Fruit fly (Drosophila melanogaster): ENCODE data around the gene CG11841.

CG11841 gene

DNA sequence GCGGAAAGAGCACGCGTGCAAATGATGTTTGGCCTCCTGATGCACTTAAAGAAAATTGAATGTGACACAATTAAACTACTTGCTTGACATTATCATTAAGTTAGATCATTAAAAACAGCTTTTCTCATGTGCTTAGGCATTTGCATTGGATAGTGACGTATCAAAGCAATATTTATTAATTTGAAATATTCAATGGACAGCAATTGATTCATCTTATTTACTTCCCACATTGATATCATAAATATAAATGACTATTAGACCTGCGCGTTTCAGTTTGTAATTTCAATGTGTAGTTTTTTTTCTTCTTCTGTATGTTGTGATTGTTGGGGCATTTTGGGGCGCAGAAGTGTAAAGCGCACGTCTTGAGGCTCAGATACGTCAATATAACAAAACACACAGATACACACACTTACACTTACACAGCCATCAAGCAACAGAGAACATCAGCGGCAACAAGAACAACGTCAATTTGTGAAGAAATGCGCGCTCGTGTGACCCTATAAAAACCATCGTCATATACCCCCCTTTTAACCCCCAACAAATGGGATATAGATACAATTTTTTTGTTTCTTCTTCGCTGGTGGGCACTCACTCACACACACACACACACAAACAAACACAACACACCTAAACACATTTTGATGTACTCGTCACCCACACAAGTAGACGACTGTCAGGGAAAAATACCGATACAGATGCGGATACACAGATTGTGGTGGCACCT lies 38.2 kb downstream of the CG11841 start (continued):
- TF ChIP-seq CG6276 (GFP tag; optimal IDR thresholded peaks at IDR 0.05) (peak; percentile 31), esn (GFP tag; optimal IDR thresholded peaks at IDR 0.05) (peak; percentile 77), Gug (GFP tag; IDR thresholded peaks at IDR 0.05) (no peak; the same call in 1 of the 2 replicates), net (GFP tag; optimal IDR thresholded peaks at IDR 0.05) (peak; percentile 41), vri (GFP tag; optimal IDR thresholded peaks at IDR 0.05) (peak; percentile 29), CG34406 (GFP tag; optimal IDR thresholded peaks at IDR 0.05) (peak; percentile 58), CG3032 (tag; optimal IDR thresholded peaks at IDR 0.05) (peak; percentile 45), Hr39 (GFP tag; optimal IDR thresholded peaks at IDR 0.05) (peak; percentile 67), Smox (GFP tag; optimal IDR thresholded peaks at IDR 0.05) (peak; percentile 62), cyc (GFP tag; optimal IDR thresholded peaks at IDR 0.05) (peak; percentile 62)

DNA sequence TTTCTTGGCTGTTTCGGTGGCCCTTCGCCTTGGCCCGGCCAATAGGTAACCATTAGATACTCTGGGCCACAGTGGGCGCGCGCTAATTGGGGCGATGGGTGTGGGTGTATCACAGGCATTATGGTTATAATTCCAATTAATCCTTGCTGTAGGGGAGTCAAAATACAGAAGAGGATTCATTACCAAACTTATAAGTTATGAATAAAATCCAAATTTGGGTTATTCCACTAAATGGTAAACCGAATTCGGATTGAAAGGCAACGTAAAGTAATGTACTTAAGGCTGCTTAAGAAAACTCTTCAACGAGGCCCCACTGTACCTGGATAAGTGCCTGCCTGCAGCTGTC lies 38.8 kb downstream of the CG11841 start:
- TF ChIP-seq CG10669 (GFP tag; optimal IDR thresholded peaks at IDR 0.05) (no peak), achi (GFP tag; optimal IDR thresholded peaks at IDR 0.05) (peak; percentile 2), acj6 (GFP tag; optimal IDR thresholded peaks at IDR 0.05) (no peak), Smox (GFP tag; optimal IDR thresholded peaks at IDR 0.05) (no peak), CG3919 (GFP tag; optimal IDR thresholded peaks at IDR 0.05) (peak; percentile 12), CG6163 (GFP tag; IDR thresholded peaks at IDR 0.05) (0 out of 3 replicates have a peak, but pooled peaks have one; percentile 34), Hr4 (GFP tag; optimal IDR thresholded peaks at IDR 0.05) (no peak), eg (GFP tag; IDR thresholded peaks at IDR 0.05) (peak; percentile 26; the same call in 1 of the 3 replicates), CG8119 (GFP tag; IDR thresholded peaks at IDR 0.05) (no peak), CG15336 (GFP tag; IDR thresholded peaks at IDR 0.05) (no peak), OdsH (GFP tag; optimal IDR thresholded peaks at IDR 0.05) (no peak), Gug (GFP tag; IDR thresholded peaks at IDR 0.05) (0 out of 2 replicates have a peak, but pooled peaks have one; percentile 12), Hr38 (GFP tag; optimal IDR thresholded peaks at IDR 0.05) (no peak), vri (GFP tag; optimal IDR thresholded peaks at IDR 0.05) (no peak)

DNA sequence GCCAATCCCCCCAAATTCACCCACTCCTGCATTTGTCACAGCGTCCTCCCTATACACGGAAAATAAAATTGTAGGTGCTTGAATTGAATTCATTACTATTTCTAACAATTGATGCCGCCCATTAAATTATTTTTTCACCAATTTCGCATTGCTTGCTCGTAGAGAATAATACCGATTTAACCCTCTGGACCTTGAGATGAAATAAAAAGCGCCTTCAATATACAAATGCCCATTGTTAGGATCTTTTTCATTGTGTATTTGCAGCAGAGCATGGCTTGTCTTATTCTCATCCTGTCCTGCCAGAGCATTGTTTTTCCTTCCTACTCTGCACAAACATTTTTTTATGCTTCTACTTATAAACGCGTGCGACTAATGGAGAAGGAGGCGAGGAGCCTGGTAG lies 40.8 kb downstream of the CG11841 start:
- TF ChIP-seq esn (GFP tag; optimal IDR thresholded peaks at IDR 0.05) (peak; percentile 31), Eip75B (GFP tag; optimal IDR thresholded peaks at IDR 0.05) (peak; percentile 44), Eip93F (GFP tag; optimal IDR thresholded peaks at IDR 0.05) (no peak), lz (GFP tag; optimal IDR thresholded peaks at IDR 0.05) (peak; percentile 32), pdm3 (GFP tag; optimal IDR thresholded peaks at IDR 0.05) (peak; percentile 52), CG6276 (GFP tag; optimal IDR thresholded peaks at IDR 0.05) (no peak), cyc (GFP tag; optimal IDR thresholded peaks at IDR 0.05) (peak; percentile 21), CG8319 (GFP tag; optimal IDR thresholded peaks at IDR 0.05) (peak; percentile 17), CG11762 (GFP tag; optimal IDR thresholded peaks at IDR 0.05; ENCODE audit: insufficient read depth) (no peak), fd59A (GFP tag; optimal IDR thresholded peaks at IDR 0.05) (peak; percentile 60), eg (GFP tag; IDR thresholded peaks at IDR 0.05) (no peak), Blimp-1 (GFP tag; optimal IDR thresholded peaks at IDR 0.05) (no peak), Sox102F (GFP tag; optimal IDR thresholded peaks at IDR 0.05) (no peak), Hr39 (GFP tag; optimal IDR thresholded peaks at IDR 0.05) (peak; percentile 31), CG16779 (tag; optimal IDR thresholded peaks at IDR 0.05) (no peak), dsx (GFP tag; optimal IDR thresholded peaks at IDR 0.05; ENCODE audit: poor library complexity, severe bottlenecking) (peak; percentile 49), CG3032 (tag; optimal IDR thresholded peaks at IDR 0.05) (peak; percentile 63), CG11902 (GFP tag; optimal IDR thresholded peaks at IDR 0.05) (no peak), spab (GFP tag; optimal IDR thresholded peaks at IDR 0.05) (peak; percentile 56), CG32006 (GFP tag; optimal IDR thresholded peaks at IDR 0.05) (peak; percentile 41), CG15336 (GFP tag; IDR thresholded peaks at IDR 0.05) (0 out of 2 replicates have a peak, but pooled peaks have one; percentile 13), Ets96B (tag; optimal IDR thresholded peaks at IDR 0.05) (peak; percentile 73), CG11294 (GFP tag; IDR thresholded peaks at IDR 0.05) (no peak), Sox14 (GFP tag; optimal IDR thresholded peaks at IDR 0.05) (peak; percentile 38), dac (GFP tag; optimal IDR thresholded peaks at IDR 0.05) (no peak), CG6163 (GFP tag; IDR thresholded peaks at IDR 0.05) (peak; percentile 50; the same call in 2 of the 3 replicates), CG9139 (GFP tag; optimal IDR thresholded peaks at IDR 0.05) (peak; percentile 4), CG6854 (GFP tag; optimal IDR thresholded peaks at IDR 0.05) (no peak), CG6792 (GFP tag; optimal IDR thresholded peaks at IDR 0.05) (peak; percentile 31), Eip78C (GFP tag) (peak; percentile 81), CG6808 (GFP tag; optimal IDR thresholded peaks at IDR 0.05) (peak; percentile 60), topi (GFP tag; optimal IDR thresholded peaks at IDR 0.05) (peak; percentile 33), CG1621 (tag; optimal IDR thresholded peaks at IDR 0.05) (peak; percentile 31)

Measured in whole organism, prepupa.